Worm (Caenorhabditis elegans): Measurements from ENCODE around the gene bcmo-2.

DNA sequence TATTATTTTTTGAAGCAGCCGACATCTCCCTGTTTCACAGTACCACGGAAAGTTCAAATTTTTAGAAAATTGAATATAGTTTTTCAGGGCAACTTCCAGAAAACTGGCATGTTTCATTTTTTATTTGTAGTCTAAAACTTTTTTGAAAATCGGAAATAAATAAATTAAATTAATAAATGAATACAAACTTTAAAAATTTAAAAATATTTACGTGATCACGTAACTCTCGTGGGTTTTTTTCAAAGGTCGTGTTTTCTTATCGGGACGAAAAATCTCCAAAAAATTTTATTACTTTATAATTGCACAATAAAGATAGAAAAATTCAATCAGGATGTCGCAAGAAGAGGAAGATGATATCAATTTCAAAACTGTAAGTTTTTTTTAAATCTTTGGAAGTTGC is 1.1 kb upstream of the bcmo-2 start, which contains the start of gene F53C3.1:
- TF ChIP-seq blmp-1 (tag; optimal IDR thresholded peaks at IDR 0.05) (no peak), unc-62 (GFP tag; optimal IDR thresholded peaks at IDR 0.05) (no peak), ztf-11 (tag; optimal IDR thresholded peaks at IDR 0.05) (no peak), mep-1 (tag; optimal IDR thresholded peaks at IDR 0.05) (no peak), nhr-237 (tag; optimal IDR thresholded peaks at IDR 0.05) (no peak), snpc-4 (tag; optimal IDR thresholded peaks at IDR 0.05) (no peak), lin-32 (GFP tag; optimal IDR thresholded peaks at IDR 0.05) (no peak), tbx-8 (GFP tag; optimal IDR thresholded peaks at IDR 0.05) (no peak), mls-2 (tag; optimal IDR thresholded peaks at IDR 0.05) (no peak)
